Fruit fly (Drosophila melanogaster): ENCODE results near the gene trh.

trh gene

dm6 chr3L:347641-348405, 44.6 kb downstream of the trh start (continued):
- TF ChIP-seq CG12659 (GFP tag; optimal IDR thresholded peaks at IDR 0.05) (peak; percentile 48), Bteb2 (GFP tag; optimal IDR thresholded peaks at IDR 0.05) (no peak), lilli (GFP tag; optimal IDR thresholded peaks at IDR 0.05) (peak; percentile 61), pzg (GFP tag; optimal IDR thresholded peaks at IDR 0.05) (no peak), bcd (GFP tag; optimal IDR thresholded peaks at IDR 0.05) (peak; percentile 52), Neu2 (GFP tag; optimal IDR thresholded peaks at IDR 0.05; ENCODE audit: borderline replicate concordance) (no peak), CG10959 (GFP tag; IDR thresholded peaks at IDR 0.05) (peak; percentile 67), jing (GFP tag; optimal IDR thresholded peaks at IDR 0.05) (peak; percentile 64), Doc2 (GFP tag; IDR thresholded peaks at IDR 0.05) (no peak), lola (GFP tag; optimal IDR thresholded peaks at IDR 0.05) (peak in 1 of 3 experiments; percentile 69), CG6272 (GFP tag; IDR thresholded peaks at IDR 0.05) (peak; percentile 65), Antp (GFP tag; optimal IDR thresholded peaks at IDR 0.05) (peak; percentile 84), CG7556 (GFP tag; optimal IDR thresholded peaks at IDR 0.05) (peak; percentile 61), gem (tag; optimal IDR thresholded peaks at IDR 0.05) (peak; percentile 85), inv (GFP tag; IDR thresholded peaks at IDR 0.05; ENCODE audit: partially characterized antibody) (no peak), CG12391 (tag; optimal IDR thresholded peaks at IDR 0.05) (peak; percentile 82), CG10321 (GFP tag; IDR thresholded peaks at IDR 0.05) (no peak), Fer3 (tag; optimal IDR thresholded peaks at IDR 0.05) (peak; percentile 34), CG15514 (GFP tag; optimal IDR thresholded peaks at IDR 0.05) (peak; percentile 21), Blimp-1 (GFP tag; optimal IDR thresholded peaks at IDR 0.05) (peak; percentile 85), HLHmδ (GFP tag; optimal IDR thresholded peaks at IDR 0.05) (no peak), CG34422 (GFP tag; IDR thresholded peaks at IDR 0.05) (peak; percentile 67; the same call in 1 of the 3 replicates), CG15269 (tag; optimal IDR thresholded peaks at IDR 0.05) (peak; percentile 26), NK7.1 (GFP tag; optimal IDR thresholded peaks at IDR 0.05) (peak; percentile 23), klu (GFP tag; IDR thresholded peaks at IDR 0.05) (no peak), gcm2 (GFP tag; optimal IDR thresholded peaks at IDR 0.05) (peak; percentile 33), kah (GFP tag; optimal IDR thresholded peaks at IDR 0.05) (peak; percentile 61), CG9727 (GFP tag; optimal IDR thresholded peaks at IDR 0.05) (peak; percentile 72), Sox102F (GFP tag; optimal IDR thresholded peaks at IDR 0.05) (peak; percentile 86)

- TF ChIP-seq ERR (GFP tag; optimal IDR thresholded peaks at IDR 0.05) (peak; percentile 26), PHDP (tag; optimal IDR thresholded peaks at IDR 0.05) (peak; percentile 3), ap (GFP tag; IDR thresholded peaks at IDR 0.05) (no peak), B-H1 (GFP tag; IDR thresholded peaks at IDR 0.05) (no peak; the same call in 2 of the 3 replicates), vfl (GFP tag; optimal IDR thresholded peaks at IDR 0.05) (peak; percentile 5), gro (GFP tag; optimal IDR thresholded peaks at IDR 0.05) (peak; percentile 64), tin (GFP tag; optimal IDR thresholded peaks at IDR 0.05) (peak; percentile 21), cato (GFP tag; optimal IDR thresholded peaks at IDR 0.05; ENCODE audit: borderline replicate concordance) (no peak), unc-4 (GFP tag; IDR thresholded peaks at IDR 0.05; ENCODE audit: partially characterized antibody) (peak; percentile 99), Dek (tag; optimal IDR thresholded peaks at IDR 0.05) (peak; percentile 24), pfk (GFP tag; optimal IDR thresholded peaks at IDR 0.05) (no peak), Gsc (GFP tag; IDR thresholded peaks at IDR 0.05) (no peak), CG1529 (GFP tag; optimal IDR thresholded peaks at IDR 0.05) (no peak), zen (tag; optimal IDR thresholded peaks at IDR 0.05) (peak; percentile 74), CG9932 (GFP tag; IDR thresholded peaks at IDR 0.05) (peak; percentile 72), Meics (GFP tag; optimal IDR thresholded peaks at IDR 0.05) (peak; percentile 8), CG1832 (GFP tag; optimal IDR thresholded peaks at IDR 0.05) (no peak), Dbx (GFP tag; IDR thresholded peaks at IDR 0.05) (peak; percentile 54; the same call in 1 of the 3 replicates)
These were observed 45.5 kb downstream of the trh start, which contains the start of gene mth for dm6 chr3L:346656-347640. Gene mth, minus strand, starts transcription at chr3L:346957.
